Fruit fly (Drosophila melanogaster) whole organism, adult: ENCODE data around the gene CG42826.

Experiments used
- CG11617 ChIP-seq: fragments of 200-800 bp; sonication (Bioruptor generic); optimal IDR thresholded peaks from 2 replicates; lab custom pipeline; 2017; ENCODE audit warnings: mild to moderate bottlenecking, missing biosample characterization, missing genetic modification reagents, missing genetic modification characterization
- CG12768 ChIP-seq: fragments of 200-800 bp; sonication (Bioruptor generic); optimal IDR thresholded peaks from 2 replicates; lab custom pipeline; 2017; ENCODE audit warnings: missing biosample characterization, missing genetic modification characterization, mild to moderate bottlenecking, moderate library complexity, missing genetic modification reagents
- CG14711 ChIP-seq: fragments of 200-800 bp; sonication (Bioruptor generic); optimal IDR thresholded peaks from 2 replicates; lab custom pipeline; 2018; ENCODE audit warnings: missing biosample characterization, mild to moderate bottlenecking, missing genetic modification characterization, moderate library complexity
- CG1620 ChIP-seq: fragments of 200-800 bp; sonication (Bioruptor generic); optimal IDR thresholded peaks from 2 replicates; lab custom pipeline; 2016; ENCODE audit warnings: missing biosample characterization, missing genetic modification characterization
- CG33017 ChIP-seq: fragments of 200-800 bp; sonication (Bioruptor generic); optimal IDR thresholded peaks from 2 replicates; lab custom pipeline; 2018; ENCODE audit warnings: missing biosample characterization, mild to moderate bottlenecking, missing genetic modification characterization, moderate library complexity
- CG5204 ChIP-seq: fragments of 200-800 bp; sonication (Bioruptor generic); optimal IDR thresholded peaks from 2 replicates; lab custom pipeline; 2016; ENCODE audit warnings: missing biosample characterization, missing genetic modification characterization
- CG7045 ChIP-seq: fragments of 200-800 bp; sonication (Bioruptor generic); optimal IDR thresholded peaks from 2 replicates; lab custom pipeline; 2017; ENCODE audit warnings: missing biosample characterization, mild to moderate bottlenecking, missing genetic modification characterization
- CG7101 ChIP-seq: fragments of 200-800 bp; sonication (Bioruptor generic); optimal IDR thresholded peaks from 2 replicates; lab custom pipeline; 2018; ENCODE audit warnings: missing biosample characterization, mild to moderate bottlenecking, missing genetic modification characterization, moderate library complexity
- Clk ChIP-seq: fragments of 200-800 bp; sonication (Bioruptor generic); optimal IDR thresholded peaks from 2 replicates; lab custom pipeline; 2017; ENCODE audit warnings: missing biosample characterization, missing genetic modification characterization
- Crg-1 ChIP-seq: fragments of 200-800 bp; sonication (Bioruptor generic); optimal IDR thresholded peaks from 2 replicates; lab custom pipeline; 2016; ENCODE audit warnings: missing biosample characterization, missing genetic modification characterization
- Hr96 ChIP-seq: fragments of 200-800 bp; sonication (Bioruptor generic); optimal IDR thresholded peaks from 2 replicates; lab custom pipeline; 2016; ENCODE audit warnings: missing biosample characterization, missing genetic modification characterization
- Mnt ChIP-seq: fragments of 200-800 bp; sonication (Bioruptor generic); optimal IDR thresholded peaks from 2 replicates; lab custom pipeline; 2016; ENCODE audit warnings: missing biosample characterization, mild to moderate bottlenecking, missing genetic modification characterization
- bab1 ChIP-seq: fragments of 200-800 bp; sonication (Bioruptor generic); optimal IDR thresholded peaks from 3 replicates; lab custom pipeline; 2019; ENCODE audit warnings: missing biosample characterization, mild to moderate bottlenecking, missing genetic modification characterization, moderate library complexity
- cic ChIP-seq: fragments of 200-800 bp; sonication (Bioruptor generic); optimal IDR thresholded peaks from 2 replicates; lab custom pipeline; 2017; ENCODE audit warnings: missing biosample characterization, mild to moderate bottlenecking, missing genetic modification characterization, moderate library complexity
- cnc ChIP-seq, 2 experiments: fragments of >200 bp; optimal IDR thresholded peaks; 2 replicates each; lab custom pipeline; 2017
- kay ChIP-seq: fragments of 200-800 bp; sonication (Bioruptor generic); peaks from one replicate; lab custom pipeline; 2016; ENCODE audit warnings: missing biosample characterization, missing genetic modification characterization, borderline replicate concordance
- ovo ChIP-seq: fragments of 200-800 bp; sonication (Bioruptor generic); optimal IDR thresholded peaks from 2 replicates; lab custom pipeline; 2016; ENCODE audit warnings: missing biosample characterization, missing genetic modification characterization
- pad ChIP-seq: fragments of 200-800 bp; sonication (Bioruptor generic); optimal IDR thresholded peaks from 3 replicates; lab custom pipeline; 2017; ENCODE audit warnings: missing biosample characterization, missing genetic modification characterization, mild to moderate bottlenecking, moderate library complexity, missing genetic modification reagents
- tj ChIP-seq: fragments of 200-800 bp; sonication (Bioruptor generic); optimal IDR thresholded peaks from 3 replicates; lab custom pipeline; 2017; ENCODE audit warnings: missing biosample characterization, mild to moderate bottlenecking, missing genetic modification characterization, moderate library complexity
- toe ChIP-seq: fragments of 200-800 bp; sonication (Bioruptor generic); optimal IDR thresholded peaks from 2 replicates; lab custom pipeline; 2016; ENCODE audit warnings: missing biosample characterization, missing genetic modification characterization

The CG42826 gene

dm6 chr3L:10100781-10101180, at the start of gene CG42826:
Gene CG42826, minus strand, starts transcription at chr3L:10100881.
- no peak for TF ChIP-seq CG14711 (tag; lab: Kevin White, UChicago)
- no peak for TF ChIP-seq CG5204 (GFP tag; lab: Kevin White, UChicago)
- TF ChIP-seq CG11617 (GFP tag; lab: Kevin White, UChicago), result no peak
- TF ChIP-seq CG33017 (tag; lab: Kevin White, UChicago), result no peak
- TF ChIP-seq toe (GFP tag; lab: Kevin White, UChicago), result no peak
- TF ChIP-seq Crg-1, result no peak
- no peak for TF ChIP-seq Hr96
- TF ChIP-seq ovo, result no peak
- TF ChIP-seq Mnt (GFP tag; lab: Kevin White, UChicago), result no peak
- no peak for TF ChIP-seq CG12768 (GFP tag; lab: Kevin White, UChicago)

DNA sequence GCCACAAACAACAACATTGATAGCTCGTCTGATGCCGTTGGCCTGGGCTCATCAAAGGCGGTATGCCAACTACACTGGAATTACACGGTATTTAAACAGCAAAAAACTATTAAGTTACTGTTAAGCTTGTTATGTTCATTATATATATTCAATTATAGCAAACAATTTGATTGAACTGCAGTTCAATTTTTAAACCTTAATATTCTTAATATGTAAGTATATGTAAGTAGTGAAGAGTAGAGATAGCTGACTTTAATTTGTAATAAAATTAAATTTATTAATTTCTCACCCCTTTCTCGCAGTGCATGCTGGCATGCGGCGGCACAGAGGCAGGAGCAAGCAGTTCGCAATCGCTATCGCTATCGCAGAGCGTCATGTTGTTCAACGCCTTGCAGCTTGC, 9.7 kb upstream of the CG42826 start:
- peak; percentile 13 for TF ChIP-seq tj (GFP tag; lab: Kevin White, UChicago)
- no peak for TF ChIP-seq bab1 (GFP tag; lab: Kevin White, UChicago)
- TF ChIP-seq CG11617 (GFP tag; lab: Kevin White, UChicago), result peak; percentile 67
- TF ChIP-seq CG1620, result no peak
- TF ChIP-seq ovo, result no peak
- no peak for TF ChIP-seq CG33017 (tag; lab: Kevin White, UChicago)
- TF ChIP-seq CG7045 (GFP tag; lab: Kevin White, UChicago), result peak; percentile 62
- peak; percentile 20 for TF ChIP-seq Clk (GFP tag; lab: Kevin White, UChicago)
- TF ChIP-seq CG5204 (GFP tag; lab: Kevin White, UChicago), result peak; percentile 51
- TF ChIP-seq CG14711 (tag; lab: Kevin White, UChicago), result peak; percentile 14
- no peak for TF ChIP-seq cic
- TF ChIP-seq Crg-1, result no peak
- TF ChIP-seq CG12768 (GFP tag; lab: Kevin White, UChicago), result peak; percentile 20
- TF ChIP-seq kay (GFP tag; lab: Kevin White, UChicago), result no peak
- no peak for TF ChIP-seq cnc (optimal IDR thresholded peaks at IDR 0.05; lab: Kevin White, UChicago)
- peak; percentile 62 for TF ChIP-seq toe (GFP tag; lab: Kevin White, UChicago)
- no peak for TF ChIP-seq pad (GFP tag; lab: Kevin White, UChicago)
- peak; percentile 30 for TF ChIP-seq CG7101 (tag; lab: Kevin White, UChicago)
- TF ChIP-seq Mnt (GFP tag; lab: Kevin White, UChicago), result no peak
- TF ChIP-seq Hr96, result peak; percentile 2

- TF ChIP-seq toe (GFP tag; lab: Kevin White, UChicago), result no peak
- TF ChIP-seq CG7101 (tag; lab: Kevin White, UChicago), result no peak
- no peak for TF ChIP-seq CG14711 (tag; lab: Kevin White, UChicago)
- TF ChIP-seq cic, result no peak
- TF ChIP-seq tj (GFP tag; lab: Kevin White, UChicago), result no peak
- TF ChIP-seq Crg-1, result no peak
- no peak for TF ChIP-seq pad (GFP tag; lab: Kevin White, UChicago)
- TF ChIP-seq ovo, result no peak
- no peak for TF ChIP-seq kay (GFP tag; lab: Kevin White, UChicago)
- TF ChIP-seq bab1 (GFP tag; lab: Kevin White, UChicago), result no peak
- no peak for TF ChIP-seq CG11617 (GFP tag; lab: Kevin White, UChicago)
- TF ChIP-seq CG7045 (GFP tag; lab: Kevin White, UChicago), result no peak
- TF ChIP-seq CG5204 (GFP tag; lab: Kevin White, UChicago), result no peak
- no peak for TF ChIP-seq Hr96
- TF ChIP-seq Mnt (GFP tag; lab: Kevin White, UChicago), result no peak
- TF ChIP-seq CG1620, result no peak
- no peak for TF ChIP-seq CG33017 (tag; lab: Kevin White, UChicago)
- TF ChIP-seq Clk (GFP tag; lab: Kevin White, UChicago), result no peak
- no peak for TF ChIP-seq cnc (optimal IDR thresholded peaks at IDR 0.05; lab: Kevin White, UChicago)
- TF ChIP-seq CG12768 (GFP tag; lab: Kevin White, UChicago), result no peak
Measured at dm6 chr3L:10105820-10106219, 5.1 kb upstream of the CG42826 start.

DNA sequence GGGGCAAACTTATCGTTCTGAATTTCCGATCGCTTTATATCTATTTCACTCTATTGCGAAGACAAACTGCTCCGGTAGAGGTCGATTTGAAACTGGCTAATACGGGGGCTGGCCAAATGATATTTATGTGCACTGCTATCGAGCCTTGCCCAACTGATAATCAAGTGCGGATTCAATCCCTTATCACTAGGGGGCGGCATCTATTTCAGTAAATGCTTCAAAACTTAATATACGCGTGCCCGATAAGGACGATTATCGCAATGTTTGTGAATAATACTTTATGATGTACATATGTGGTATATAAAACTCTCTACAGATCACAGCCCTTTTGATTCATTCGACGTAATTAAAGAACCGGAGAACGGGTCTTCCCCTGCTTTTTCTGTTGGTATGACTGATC, 2.7 kb downstream of the CG42826 start, which contains the start of gene Srg2:
Gene Srg2 (minus strand): TSS at position 101 of the 400 bp plus-strand sequence.
- TF ChIP-seq CG7101 (tag; lab: Kevin White, UChicago) (no peak), Mnt (GFP tag; lab: Kevin White, UChicago) (no peak), CG14711 (tag; lab: Kevin White, UChicago) (no peak), kay (GFP tag; lab: Kevin White, UChicago) (peak; percentile 61)

DNA sequence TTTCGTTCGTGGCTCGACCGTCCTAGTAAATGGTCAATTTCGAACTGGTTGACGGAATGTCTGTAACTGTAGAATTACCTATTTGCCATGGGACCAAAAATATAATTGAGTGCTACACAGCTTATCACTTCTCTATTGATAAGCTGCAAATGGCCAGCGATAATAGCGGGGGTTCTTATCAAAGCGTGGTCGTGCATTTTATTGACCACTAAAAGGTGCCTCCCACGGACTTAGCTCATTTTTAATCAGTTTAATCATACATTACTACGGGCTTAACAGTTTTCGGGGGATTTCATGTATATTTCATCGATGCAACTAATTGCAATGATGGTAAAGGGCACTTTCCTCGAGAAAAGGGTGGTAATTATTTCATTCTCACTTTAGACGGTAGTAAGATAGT, 6.0 kb downstream of the CG42826 start, which contains the start of gene CG32054:
Gene CG32054 (minus strand): TSS at position 17 of the 400 bp plus-strand sequence.
- TF ChIP-seq kay (GFP tag; lab: Kevin White, UChicago), result no peak
- TF ChIP-seq CG14711 (tag; lab: Kevin White, UChicago), result no peak
- TF ChIP-seq pad (GFP tag; lab: Kevin White, UChicago), result no peak
- no peak for TF ChIP-seq Hr96
- TF ChIP-seq CG7101 (tag; lab: Kevin White, UChicago), result no peak
- TF ChIP-seq ovo, result no peak
- no peak for TF ChIP-seq bab1 (GFP tag; lab: Kevin White, UChicago)
- TF ChIP-seq CG7045 (GFP tag; lab: Kevin White, UChicago), result no peak
- no peak for TF ChIP-seq tj (GFP tag; lab: Kevin White, UChicago)
- TF ChIP-seq toe (GFP tag; lab: Kevin White, UChicago), result no peak
- no peak for TF ChIP-seq Clk (GFP tag; lab: Kevin White, UChicago)
- no peak for TF ChIP-seq CG5204 (GFP tag; lab: Kevin White, UChicago)
- no peak for TF ChIP-seq Mnt (GFP tag; lab: Kevin White, UChicago)
- no peak for TF ChIP-seq CG12768 (GFP tag; lab: Kevin White, UChicago)
- TF ChIP-seq cnc (optimal IDR thresholded peaks at IDR 0.05; lab: Kevin White, UChicago), result no peak
- no peak for TF ChIP-seq CG11617 (GFP tag; lab: Kevin White, UChicago)
